Worm (Caenorhabditis elegans) whole organism, L3 larva: ENCODE data around the gene Y75B8A.28.

ENCODE experiments used
- nhr-12 ChIP-seq: fragments of 150-350 bp; optimal IDR thresholded peaks from 2 replicates; lab custom pipeline; 2014; ENCODE audit warnings: missing biosample characterization, missing genetic modification characterization
- tbx-2 ChIP-seq: sonication (generic microtip); optimal IDR thresholded peaks from 2 replicates; lab custom pipeline; 2016; ENCODE audit warnings: mild to moderate bottlenecking, missing genetic modification characterization, missing compliant biosample characterization
- zag-1 ChIP-seq: fragments of 150-350 bp; optimal IDR thresholded peaks from 2 replicates; lab custom pipeline; 2014; ENCODE audit warnings: missing biosample characterization, missing genetic modification characterization

ce11 chrIII:12335400-12335994, 16.6 kb downstream of the Y75B8A.28 start:
- TF ChIP-seq nhr-12 (tag; lab: Kevin White, UChicago) = no peak
- no peak for TF ChIP-seq zag-1
- TF ChIP-seq tbx-2 (tag; lab: Kevin White, UChicago) = no peak
